Worm (Caenorhabditis elegans) whole organism, L4 larva: Measurements from ENCODE around the gene pqn-73.

Experiments used
- Y105C5A.15 ChIP-seq: fragments of 200-800 bp; sonication (Bioruptor generic); IDR thresholded peaks from 2 replicates; pipeline ENCODE4 v1.3.6; 2022; ENCODE audit warnings: missing genetic modification characterization, missing compliant biosample characterization
- ZK546.5 ChIP-seq, 2 experiments: sonication (generic microtip); optimal IDR thresholded peaks; 2 replicates each; lab custom pipeline; 2017; ENCODE audit warnings: missing biosample characterization in 2 of 2, missing genetic modification characterization in 2 of 2
- ceh-20 ChIP-seq: fragments of 200-800 bp; sonication (Bioruptor generic); IDR thresholded peaks from 2 replicates; pipeline ENCODE4 v1.3.6; 2022; ENCODE audit warnings: missing genetic modification reagents, missing genetic modification characterization, missing compliant biosample characterization
- daf-16 ChIP-seq, 3 experiments: sonication (generic microtip); optimal IDR thresholded peaks; 2 replicates each; lab custom pipeline; 2016 to 2017; ENCODE audit warnings: missing genetic modification characterization in 3 of 3, missing genetic modification reagents in 3 of 3, mild to moderate bottlenecking in 2 of 3, missing compliant biosample characterization in 2 of 3, missing biosample characterization in 1 of 3, moderate library complexity in 1 of 3
- daf-8 ChIP-seq: fragments of 200-800 bp; sonication (Bioruptor generic); IDR thresholded peaks from 2 replicates; pipeline ENCODE4 v1.3.6; 2022; ENCODE audit warnings: missing genetic modification characterization, missing compliant biosample characterization
- dmd-8 ChIP-seq: fragments of 200-800 bp; sonication (Bioruptor generic); IDR thresholded peaks from 2 replicates; pipeline ENCODE4 v1.3.6; 2022; ENCODE audit warnings: missing genetic modification characterization, missing compliant biosample characterization
- duxl-1 ChIP-seq: sonication (generic microtip); optimal IDR thresholded peaks from 2 replicates; lab custom pipeline; 2016; ENCODE audit warnings: mild to moderate bottlenecking, missing genetic modification characterization, moderate library complexity, missing compliant biosample characterization; ENCODE audit not compliant: poor library complexity
- hif-1 ChIP-seq, 2 experiments: sonication (generic microtip); optimal IDR thresholded peaks; 2 replicates each; lab custom pipeline; 2016 to 2017; ENCODE audit warnings: missing compliant biosample characterization in 2 of 2, missing genetic modification characterization in 2 of 2, missing genetic modification reagents in 2 of 2, missing genotype in 2 of 2, mild to moderate bottlenecking in 1 of 2
- madf-5 ChIP-seq, 2 experiments: fragments of 200-800 bp; sonication (Bioruptor generic); IDR thresholded peaks; 2 replicates each; pipeline ENCODE4 v1.3.6; 2022; ENCODE audit warnings: missing compliant biosample characterization in 2 of 2, missing genetic modification characterization in 2 of 2
- madf-9 ChIP-seq: fragments of 200-800 bp; sonication (Bioruptor generic); conservative IDR thresholded peaks from 2 replicates; pipeline ENCODE4 v1.3.6; 2022; ENCODE audit warnings: missing genetic modification reagents, missing genetic modification characterization, missing compliant biosample characterization
- mdt-29 ChIP-seq: fragments of 200-800 bp; sonication (Bioruptor generic); IDR thresholded peaks from 2 replicates; pipeline ENCODE4 v1.3.6; 2022; ENCODE audit warnings: missing genetic modification reagents, missing genetic modification characterization, missing compliant biosample characterization
- nhr-28 ChIP-seq: fragments of 150-350 bp; optimal IDR thresholded peaks from 2 replicates; lab custom pipeline; 2014; ENCODE audit warnings: missing biosample characterization, missing genetic modification characterization
- nhr-48 ChIP-seq: sonication (generic microtip); optimal IDR thresholded peaks from 2 replicates; lab custom pipeline; 2016; ENCODE audit warnings: mild to moderate bottlenecking, missing genetic modification characterization, missing compliant biosample characterization
- nhr-6 ChIP-seq: fragments of 150-350 bp; optimal IDR thresholded peaks from 2 replicates; lab custom pipeline; 2014; ENCODE audit warnings: missing biosample characterization, missing genetic modification characterization
- unc-62 ChIP-seq, 3 experiments: fragments of 150-350 bp in 1 of 3; sonication (generic microtip); optimal IDR thresholded peaks in 2 of 3; peaks in 1 of 3; 1 replicate in 1 of 3; 2 replicates in 2 of 3; lab custom pipeline; 2014 to 2017; ENCODE audit warnings: missing biosample characterization in 3 of 3, missing genetic modification characterization in 3 of 3, missing genetic modification reagents in 3 of 3, missing genotype in 1 of 3

pqn-73 gene

ce11 chrII:8590684-8591083 is 50.2 kb downstream of the pqn-73 start, which contains the start of gene aptf-4:
aptf-4 (plus strand) TSS chrII:8590984.
- TF ChIP-seq Y105C5A.15 (GFP tag; lab: Robert Waterston, UW) = no peak
- no peak for TF ChIP-seq madf-5 (GFP tag; IDR thresholded peaks at IDR 0.05; lab: Robert Waterston, UW)
- TF ChIP-seq duxl-1 (tag; lab: Kevin White, UChicago) = no peak
- no peak for TF ChIP-seq daf-8 (GFP tag; lab: Robert Waterston, UW)
- TF ChIP-seq mdt-29 (GFP tag; lab: Robert Waterston, UW) = no peak
- no peak for TF ChIP-seq madf-9 (GFP tag; lab: Robert Waterston, UW)
- no peak for TF ChIP-seq nhr-28 (tag; lab: Kevin White, UChicago)
- TF ChIP-seq nhr-6 (tag; lab: Kevin White, UChicago) = no peak
- TF ChIP-seq ZK546.5 (tag; optimal IDR thresholded peaks at IDR 0.05; lab: Kevin White, UChicago) = no peak
- no peak for TF ChIP-seq nhr-48 (tag; lab: Kevin White, UChicago)
- TF ChIP-seq hif-1 (tag; optimal IDR thresholded peaks at IDR 0.05; lab: Kevin White, UChicago) = no peak

ce11 chrII:8593840-8594625 is 53.5 kb downstream of the pqn-73 start, which contains the start of gene aptf-3:
aptf-3 (plus strand) TSS chrII:8594190.
- no peak for TF ChIP-seq ceh-20 (GFP tag; lab: Robert Waterston, UW)
- no peak for TF ChIP-seq daf-16 (GFP tag; optimal IDR thresholded peaks at IDR 0.05; lab: Kevin White, UChicago)
- TF ChIP-seq daf-16 (tag; optimal IDR thresholded peaks at IDR 0.05; lab: Kevin White, UChicago) = no peak
- TF ChIP-seq dmd-8 = no peak
- peak in 1 of 2 experiments; percentile 94 for TF ChIP-seq unc-62 (GFP tag; optimal IDR thresholded peaks at IDR 0.05 in 1 of 2; lab: Kevin White, UChicago)
- no peak for TF ChIP-seq unc-62 (tag; optimal IDR thresholded peaks at IDR 0.05; lab: Kevin White, UChicago)
